Fruit fly (Drosophila melanogaster) whole organism, wandering third instar larva: ENCODE results near the gene CG1532.

ENCODE experiments used
- Abd-B ChIP-seq: fragments of >200 bp; optimal IDR thresholded peaks from 2 replicates; lab custom pipeline; 2017; ENCODE audit warnings: missing biosample characterization, missing genetic modification characterization
- CG32264 ChIP-seq: fragments of 200-800 bp; sonication (Bioruptor generic); optimal IDR thresholded peaks from 2 replicates; lab custom pipeline; 2016; ENCODE audit warnings: missing biosample characterization, missing genetic modification characterization
- CG9705 ChIP-seq: fragments of 200-800 bp; sonication (Bioruptor generic); optimal IDR thresholded peaks from 2 replicates; lab custom pipeline; 2018; ENCODE audit warnings: missing biosample characterization, mild to moderate bottlenecking, missing genetic modification characterization
- CrebA ChIP-seq: fragments of 200-800 bp; sonication (Bioruptor generic); optimal IDR thresholded peaks from 2 replicates; lab custom pipeline; 2016; ENCODE audit warnings: missing biosample characterization, mild to moderate bottlenecking, missing genetic modification characterization, borderline replicate concordance
- Dfd ChIP-seq: fragments of >200 bp; optimal IDR thresholded peaks from 2 replicates; lab custom pipeline; 2017; ENCODE audit warnings: missing biosample characterization, missing genetic modification characterization
- Dif ChIP-seq: fragments of 200-275, 200-300 bp; sonication (Bioruptor generic); optimal IDR thresholded peaks from 2 replicates; lab custom pipeline; 2018; ENCODE audit warnings: missing biosample characterization, missing genetic modification characterization; ENCODE audit not compliant: partially characterized antibody
- GATAd ChIP-seq: sonication (Bioruptor generic); optimal IDR thresholded peaks from 2 replicates; lab custom pipeline; 2016; ENCODE audit warnings: missing biosample characterization, missing genetic modification characterization
- HLH106 ChIP-seq: fragments of 200-800 bp; optimal IDR thresholded peaks from 3 replicates; lab custom pipeline; 2019; ENCODE audit warnings: missing biosample characterization, mild to moderate bottlenecking, missing genetic modification characterization, moderate library complexity
- Hnf4 ChIP-seq: fragments of 200-800 bp; sonication (Bioruptor generic); optimal IDR thresholded peaks from 2 replicates; lab custom pipeline; 2016; ENCODE audit warnings: missing biosample characterization, mild to moderate bottlenecking, missing genetic modification characterization
- Hr78 ChIP-seq: fragments of >200 bp; optimal IDR thresholded peaks from 2 replicates; lab custom pipeline; 2017; ENCODE audit warnings: missing biosample characterization, missing genetic modification characterization
- Hr83 ChIP-seq: fragments of 200-300 bp; sonication (Bioruptor generic); optimal IDR thresholded peaks from 2 replicates; lab custom pipeline; 2016; ENCODE audit warnings: missing biosample characterization, mild to moderate bottlenecking, missing genetic modification characterization, moderate library complexity; ENCODE audit not compliant: poor library complexity, severe bottlenecking
- Jra ChIP-seq: sonication (Bioruptor generic); optimal IDR thresholded peaks from 2 replicates; lab custom pipeline; 2016; ENCODE audit warnings: missing biosample characterization, missing genetic modification characterization
- Mio ChIP-seq: sonication (Bioruptor generic); optimal IDR thresholded peaks from 2 replicates; lab custom pipeline; 2016; ENCODE audit warnings: missing biosample characterization, missing genetic modification characterization
- Myc ChIP-seq: fragments of >200 bp; optimal IDR thresholded peaks from 2 replicates; lab custom pipeline; 2017
- N ChIP-seq: fragments of >200 bp; optimal IDR thresholded peaks from 2 replicates; lab custom pipeline; 2018; ENCODE audit warnings: missing biosample characterization, missing external identifiers, missing genetic modification characterization
- OdsH ChIP-seq: fragments of 200-800 bp; sonication (Bioruptor generic); optimal IDR thresholded peaks from 2 replicates; lab custom pipeline; 2016; ENCODE audit warnings: missing biosample characterization, mild to moderate bottlenecking, missing genetic modification characterization
- Rel ChIP-seq, 2 experiments: fragments of 200-800 bp; sonication (Bioruptor generic) in 1 of 2; optimal IDR thresholded peaks; 2 replicates in 1 of 2; 3 replicates in 1 of 2; lab custom pipeline; 2016 to 2019; ENCODE audit warnings: mild to moderate bottlenecking in 2 of 2, missing biosample characterization in 2 of 2, missing genetic modification characterization in 2 of 2, moderate library complexity in 1 of 2
- Sp1 ChIP-seq: fragments of 200-800 bp; sonication (Bioruptor generic); optimal IDR thresholded peaks from 3 replicates; lab custom pipeline; 2019; ENCODE audit warnings: missing biosample characterization, mild to moderate bottlenecking, missing genetic modification characterization, moderate library complexity
- Vsx2 ChIP-seq: fragments of 200-300, 225-300 bp; sonication (Bioruptor generic); optimal IDR thresholded peaks from 2 replicates; lab custom pipeline; 2018; ENCODE audit warnings: missing biosample characterization, missing genetic modification characterization; ENCODE audit not compliant: partially characterized antibody
- br ChIP-seq: fragments of 200-800 bp; sonication (Bioruptor generic); optimal IDR thresholded peaks from 2 replicates; lab custom pipeline; 2016; ENCODE audit warnings: missing biosample characterization, missing genetic modification characterization
- brk ChIP-seq: fragments of 200-800 bp; sonication (Bioruptor generic); optimal IDR thresholded peaks from 2 replicates; lab custom pipeline; 2016; ENCODE audit warnings: missing biosample characterization, mild to moderate bottlenecking, missing genetic modification characterization
- dl ChIP-seq, 2 experiments: fragments of 175-275, 200-275 bp in 1 of 2; fragments of 200-275 bp in 1 of 2; sonication (Bioruptor generic); optimal IDR thresholded peaks; lab custom pipeline; 2018; ENCODE audit warnings: mild to moderate bottlenecking in 2 of 2, missing biosample characterization in 2 of 2, missing genetic modification characterization in 2 of 2, moderate library complexity in 2 of 2; ENCODE audit not compliant: partially characterized antibody in 2 of 2, insufficient read depth in 1 of 2
- dmrt93B ChIP-seq: fragments of 200-800 bp; sonication (Bioruptor generic); optimal IDR thresholded peaks from 2 replicates; lab custom pipeline; 2018; ENCODE audit warnings: missing biosample characterization, mild to moderate bottlenecking, missing genetic modification characterization
- dsf ChIP-seq: sonication (Bioruptor generic); optimal IDR thresholded peaks from 2 replicates; lab custom pipeline; 2016; ENCODE audit warnings: missing biosample characterization, missing genetic modification characterization, borderline replicate concordance
- ey ChIP-seq: fragments of 200-800 bp; sonication (Bioruptor generic); optimal IDR thresholded peaks from 2 replicates; lab custom pipeline; 2016; ENCODE audit warnings: missing biosample characterization, missing genetic modification characterization
- foxo ChIP-seq, 2 experiments: fragments of 200-800 bp; sonication (Bioruptor generic); optimal IDR thresholded peaks; 2 replicates in 1 of 2; 3 replicates in 1 of 2; lab custom pipeline; 2016 to 2017; ENCODE audit warnings: missing biosample characterization in 2 of 2, missing genetic modification characterization in 2 of 2
- fru ChIP-seq: fragments of 200-800 bp; sonication (Bioruptor generic); optimal IDR thresholded peaks from 3 replicates; lab custom pipeline; 2016; ENCODE audit warnings: missing biosample characterization, mild to moderate bottlenecking, missing genetic modification characterization
- h ChIP-seq: fragments of 200-800 bp; sonication (Bioruptor generic); optimal IDR thresholded peaks from 3 replicates; lab custom pipeline; 2016; ENCODE audit warnings: missing biosample characterization, mild to moderate bottlenecking, missing genetic modification characterization
- jim ChIP-seq: fragments of 175-275, 200-325 bp; sonication (Bioruptor generic); optimal IDR thresholded peaks from 2 replicates; lab custom pipeline; 2016; ENCODE audit warnings: missing biosample characterization, mild to moderate bottlenecking, missing genetic modification characterization
- lola ChIP-seq: fragments of >200 bp; optimal IDR thresholded peaks from 2 replicates; lab custom pipeline; 2017; ENCODE audit warnings: missing biosample characterization, missing genetic modification characterization
- pan ChIP-seq: fragments of >200 bp; optimal IDR thresholded peaks from 2 replicates; lab custom pipeline; 2017
- psq ChIP-seq: fragments of 200-800 bp; sonication (Bioruptor generic); optimal IDR thresholded peaks from 3 replicates; lab custom pipeline; 2017; ENCODE audit warnings: missing biosample characterization, mild to moderate bottlenecking, missing genetic modification characterization, moderate library complexity
- rgr ChIP-seq: fragments of 200-800 bp; sonication (Bioruptor generic); optimal IDR thresholded peaks from 3 replicates; lab custom pipeline; 2016; ENCODE audit warnings: missing biosample characterization, mild to moderate bottlenecking, missing genetic modification characterization
- sage ChIP-seq: fragments of 200-800 bp; sonication (Bioruptor generic); optimal IDR thresholded peaks from 2 replicates; lab custom pipeline; 2016; ENCODE audit warnings: missing biosample characterization, mild to moderate bottlenecking, missing genetic modification characterization
- sv ChIP-seq: fragments of 200-800 bp; sonication (Bioruptor generic); optimal IDR thresholded peaks from 3 replicates; lab custom pipeline; 2016; ENCODE audit warnings: missing biosample characterization, missing genetic modification characterization
- tai ChIP-seq: sonication (Bioruptor generic); optimal IDR thresholded peaks from 2 replicates; lab custom pipeline; 2016; ENCODE audit warnings: missing biosample characterization, missing genetic modification characterization
- usp ChIP-seq: fragments of >200 bp; optimal IDR thresholded peaks from 2 replicates; lab custom pipeline; 2017; ENCODE audit warnings: missing biosample characterization, missing genetic modification characterization
- woc ChIP-seq: sonication (Bioruptor generic); optimal IDR thresholded peaks from 2 replicates; lab custom pipeline; 2016; ENCODE audit warnings: missing biosample characterization, mild to moderate bottlenecking, missing genetic modification characterization

Gene CG1532

dm6 chrX:21054963-21055480, 26.9 kb upstream of the CG1532 start:
- TF ChIP-seq lola (GFP tag; lab: Kevin White, UChicago), result no peak
- TF ChIP-seq psq (GFP tag; lab: Kevin White, UChicago), result peak; percentile 60
- peak; percentile 23 for TF ChIP-seq h (GFP tag; lab: Kevin White, UChicago)
- TF ChIP-seq Sp1 (GFP tag; lab: Kevin White, UChicago), result no peak
- no peak for TF ChIP-seq Rel (GFP tag; optimal IDR thresholded peaks at IDR 0.05; lab: Kevin White, UChicago)
- TF ChIP-seq Rel (tag; optimal IDR thresholded peaks at IDR 0.05; lab: Kevin White, UChicago), result peak; percentile 64
- no peak for TF ChIP-seq dmrt93B (GFP tag; lab: Kevin White, UChicago)
- no peak for TF ChIP-seq brk (GFP tag; lab: Kevin White, UChicago)
- no peak for TF ChIP-seq Mio (GFP tag; lab: Kevin White, UChicago)
- no peak for TF ChIP-seq usp (GFP tag; lab: Kevin White, UChicago)
- TF ChIP-seq Hr78 (GFP tag; lab: Kevin White, UChicago), result no peak
- TF ChIP-seq HLH106 (tag; lab: Kevin White, UChicago), result peak; percentile 3
- no peak for TF ChIP-seq CrebA (GFP tag; lab: Kevin White, UChicago)
- TF ChIP-seq jim (GFP tag; lab: Kevin White, UChicago), result peak; percentile 40
- TF ChIP-seq, all 38 proteins: peak for 5

- TF ChIP-seq fru (peak; percentile 99), pan (lab: Kevin White, UChicago) (no peak), CrebA (GFP tag; lab: Kevin White, UChicago) (no peak), OdsH (GFP tag; lab: Kevin White, UChicago) (peak; percentile 99), Hnf4 (GFP tag; lab: Kevin White, UChicago) (peak; percentile 99), CG9705 (GFP tag; lab: Kevin White, UChicago) (peak; percentile 94), Myc (lab: Kevin White, UChicago) (no peak), GATAd (GFP tag; lab: Kevin White, UChicago) (peak; percentile 82), br (GFP tag; lab: Kevin White, UChicago) (peak; percentile 99), Jra (GFP tag; lab: Kevin White, UChicago) (peak; percentile 96), h (GFP tag; lab: Kevin White, UChicago) (peak; percentile 99), brk (GFP tag; lab: Kevin White, UChicago) (peak; percentile 98), Sp1 (GFP tag; lab: Kevin White, UChicago) (peak; percentile 98), Vsx2 (no peak), ey (GFP tag; lab: Kevin White, UChicago) (peak; percentile 99), tai (GFP tag; lab: Kevin White, UChicago) (peak; percentile 96), HLH106 (tag; lab: Kevin White, UChicago) (peak; percentile 97), sage (GFP tag; lab: Kevin White, UChicago) (peak; percentile 98), Hr83 (GFP tag; lab: Kevin White, UChicago) (peak; percentile 75), Dif (peak; percentile 74), usp (GFP tag; lab: Kevin White, UChicago) (no peak), foxo (GFP tag; optimal IDR thresholded peaks at IDR 0.05; lab: Kevin White, UChicago) (peak; percentile 96 to 99), dsf (peak; percentile 95), Abd-B (GFP tag; lab: Kevin White, UChicago) (no peak), dl (GFP tag; optimal IDR thresholded peaks at IDR 0.05; lab: Kevin White, UChicago; ENCODE audit: insufficient read depth in 1 of 2, partially characterized antibody in 2 of 2) (peak; percentile 39 to 68), lola (GFP tag; lab: Kevin White, UChicago) (no peak), Dfd (GFP tag; lab: Kevin White, UChicago) (no peak), N (GFP tag; lab: Kevin White, UChicago) (no peak), psq (GFP tag; lab: Kevin White, UChicago) (peak; percentile 95), Mio (GFP tag; lab: Kevin White, UChicago) (peak; percentile 91), rgr (GFP tag; lab: Kevin White, UChicago) (peak; percentile 99), woc (GFP tag; lab: Kevin White, UChicago) (peak; percentile 99), CG32264 (GFP tag; lab: Kevin White, UChicago) (peak; percentile 96), jim (GFP tag; lab: Kevin White, UChicago) (no peak), sv (peak; percentile 98), Hr78 (GFP tag; lab: Kevin White, UChicago) (no peak), Rel (GFP tag; optimal IDR thresholded peaks at IDR 0.05; lab: Kevin White, UChicago) (peak; percentile 97), Rel (tag; optimal IDR thresholded peaks at IDR 0.05; lab: Kevin White, UChicago) (peak; percentile 87), dmrt93B (GFP tag; lab: Kevin White, UChicago) (peak; percentile 94)
- TF ChIP-seq, all 38 proteins: peak for 27
These were observed 25.9 kb upstream of the CG1532 start, which contains the start of the genes Stt3A and bves for dm6 chrX:21053849-21054581. TSS of gene Stt3A (minus strand) at chrX:21053937. TSS of gene bves (plus strand) at chrX:21053963.
